Fruit fly (Drosophila melanogaster) whole organism, prepupa: Measurements from ENCODE around the gene CAHbeta.

Experiments used
- Blimp-1 ChIP-seq: fragments of 200-800 bp; sonication (Bioruptor generic); optimal IDR thresholded peaks from 3 replicates; lab custom pipeline; 2017; ENCODE audit warnings: missing biosample characterization, missing genetic modification characterization, mild to moderate bottlenecking, moderate library complexity, missing genetic modification reagents
- CG10631 ChIP-seq: fragments of 200-800 bp; sonication (Bioruptor generic); optimal IDR thresholded peaks from 2 replicates; lab custom pipeline; 2016; ENCODE audit warnings: missing biosample characterization, missing genetic modification characterization
- CG10669 ChIP-seq: fragments of 200-800 bp; sonication (Bioruptor generic); optimal IDR thresholded peaks from 3 replicates; lab custom pipeline; 2018; ENCODE audit warnings: missing biosample characterization, mild to moderate bottlenecking, missing genetic modification characterization, moderate library complexity
- CG11902 ChIP-seq: fragments of 200-800 bp; sonication (Bioruptor generic); optimal IDR thresholded peaks from 3 replicates; lab custom pipeline; 2016; ENCODE audit warnings: missing biosample characterization, missing genetic modification characterization
- CG15336 ChIP-seq: fragments of 200-800 bp; sonication (Bioruptor generic); IDR thresholded peaks from 2 replicates; pipeline ENCODE4 v1.3.6; 2022; ENCODE audit warnings: missing biosample characterization, missing genetic modification characterization
- CG1621 ChIP-seq: fragments of 200-800 bp; sonication (Bioruptor generic); optimal IDR thresholded peaks from 3 replicates; lab custom pipeline; 2018; ENCODE audit warnings: missing biosample characterization, mild to moderate bottlenecking, missing genetic modification characterization
- CG3032 ChIP-seq: fragments of 200-800 bp; optimal IDR thresholded peaks from 2 replicates; lab custom pipeline; 2019; ENCODE audit warnings: missing biosample characterization, mild to moderate bottlenecking, missing genetic modification characterization, moderate library complexity
- CG31627 ChIP-seq: fragments of 200-800 bp; sonication (Bioruptor generic); optimal IDR thresholded peaks from 3 replicates; lab custom pipeline; 2016; ENCODE audit warnings: missing biosample characterization, missing genetic modification characterization
- CG34406 ChIP-seq: fragments of 200-800 bp; sonication (Bioruptor generic); optimal IDR thresholded peaks from 3 replicates; lab custom pipeline; 2016; ENCODE audit warnings: missing biosample characterization, missing genetic modification characterization
- CG4318 ChIP-seq: fragments of 200-800 bp; sonication (Bioruptor generic); optimal IDR thresholded peaks from 3 replicates; lab custom pipeline; 2017; ENCODE audit warnings: missing biosample characterization, mild to moderate bottlenecking, missing genetic modification characterization
- CG6163 ChIP-seq: fragments of 200-800 bp; sonication (Bioruptor generic); IDR thresholded peaks from 3 replicates; pipeline ENCODE4 v1.3.6; 2022; ENCODE audit warnings: missing biosample characterization, missing genetic modification characterization
- CG6792 ChIP-seq: fragments of 200-800 bp; sonication (Bioruptor generic); optimal IDR thresholded peaks from 3 replicates; lab custom pipeline; 2016; ENCODE audit warnings: missing biosample characterization, missing genetic modification characterization
- CG6808 ChIP-seq: fragments of 200-800 bp; sonication (Bioruptor generic); optimal IDR thresholded peaks from 3 replicates; lab custom pipeline; 2017; ENCODE audit warnings: missing biosample characterization, missing genetic modification characterization, mild to moderate bottlenecking, moderate library complexity, missing genetic modification reagents
- CG6854 ChIP-seq: fragments of 200-800 bp; sonication (Bioruptor generic); optimal IDR thresholded peaks from 2 replicates; lab custom pipeline; 2017; ENCODE audit warnings: missing biosample characterization, mild to moderate bottlenecking, missing genetic modification characterization
- CG7368 ChIP-seq: fragments of 200-800 bp; sonication (Bioruptor generic); optimal IDR thresholded peaks from 3 replicates; lab custom pipeline; 2016; ENCODE audit warnings: missing biosample characterization, missing genetic modification characterization
- CG8119 ChIP-seq: fragments of 200-800 bp; sonication (Bioruptor generic); IDR thresholded peaks from 3 replicates; pipeline ENCODE4 v1.3.6; 2022; ENCODE audit warnings: missing biosample characterization, missing genetic modification characterization
- CG8632 ChIP-seq: fragments of 200-800 bp; sonication (Bioruptor generic); optimal IDR thresholded peaks from 3 replicates; lab custom pipeline; 2016; ENCODE audit warnings: missing biosample characterization, missing genetic modification characterization
- Eip75B ChIP-seq: fragments of 200-800 bp; sonication (Bioruptor generic); optimal IDR thresholded peaks from 3 replicates; lab custom pipeline; 2016; ENCODE audit warnings: missing biosample characterization, missing genetic modification characterization
- Eip93F ChIP-seq: fragments of 200-800 bp; sonication (Bioruptor generic); optimal IDR thresholded peaks from 2 replicates; lab custom pipeline; 2016; ENCODE audit warnings: missing biosample characterization, mild to moderate bottlenecking, missing genetic modification characterization
- Ets21C ChIP-seq: fragments of 200-800 bp; sonication (Bioruptor generic); optimal IDR thresholded peaks from 3 replicates; lab custom pipeline; 2016; ENCODE audit warnings: missing biosample characterization, missing genetic modification characterization
- Ets96B ChIP-seq: fragments of 200-800 bp; optimal IDR thresholded peaks from 2 replicates; lab custom pipeline; 2019; ENCODE audit warnings: missing biosample characterization, mild to moderate bottlenecking, missing genetic modification characterization, moderate library complexity
- Gug ChIP-seq: fragments of 200-800 bp; sonication (Bioruptor generic); IDR thresholded peaks from 2 replicates; pipeline ENCODE4 v1.3.6; 2022; ENCODE audit warnings: missing biosample characterization, missing genetic modification characterization
- Hr38 ChIP-seq: sonication (Bioruptor generic); optimal IDR thresholded peaks from 2 replicates; lab custom pipeline; 2016; ENCODE audit warnings: missing biosample characterization, missing genetic modification characterization
- Hr4 ChIP-seq: fragments of 200-800 bp; sonication (Bioruptor generic); optimal IDR thresholded peaks from 3 replicates; lab custom pipeline; 2016; ENCODE audit warnings: missing biosample characterization, missing genetic modification characterization
- Lpt ChIP-seq: fragments of 200-800 bp; sonication (Bioruptor generic); optimal IDR thresholded peaks from 3 replicates; lab custom pipeline; 2016; ENCODE audit warnings: missing biosample characterization, missing genetic modification characterization
- Met ChIP-seq: fragments of 200-800 bp; sonication (Bioruptor generic); optimal IDR thresholded peaks from 3 replicates; lab custom pipeline; 2016; ENCODE audit warnings: missing biosample characterization, missing genetic modification characterization
- Smox ChIP-seq: fragments of 200-800 bp; sonication (Bioruptor generic); optimal IDR thresholded peaks from 3 replicates; lab custom pipeline; 2016; ENCODE audit warnings: missing biosample characterization, missing genetic modification characterization
- Sox102F ChIP-seq: fragments of 200-800 bp; sonication (Bioruptor generic); optimal IDR thresholded peaks from 2 replicates; lab custom pipeline; 2016; ENCODE audit warnings: missing biosample characterization, mild to moderate bottlenecking, missing genetic modification characterization
- Sox15 ChIP-seq: fragments of 200-800 bp; sonication (Bioruptor generic); optimal IDR thresholded peaks from 3 replicates; lab custom pipeline; 2016; ENCODE audit warnings: missing biosample characterization, missing genetic modification characterization
- achi ChIP-seq: fragments of 200-800 bp; sonication (Bioruptor generic); optimal IDR thresholded peaks from 3 replicates; lab custom pipeline; 2016; ENCODE audit warnings: missing biosample characterization, missing genetic modification characterization
- acj6 ChIP-seq: fragments of 200-800 bp; sonication (Bioruptor generic); optimal IDR thresholded peaks from 3 replicates; lab custom pipeline; 2016; ENCODE audit warnings: missing biosample characterization, missing genetic modification characterization
- cyc ChIP-seq: fragments of 200-800 bp; sonication (Bioruptor generic); optimal IDR thresholded peaks from 3 replicates; lab custom pipeline; 2016; ENCODE audit warnings: missing biosample characterization, missing genetic modification characterization
- dac ChIP-seq: fragments of 200-800 bp; sonication (Bioruptor generic); optimal IDR thresholded peaks from 2 replicates; lab custom pipeline; 2017; ENCODE audit warnings: missing biosample characterization, mild to moderate bottlenecking, missing genetic modification characterization
- dsx ChIP-seq: fragments of 200-800 bp; optimal IDR thresholded peaks from 3 replicates; lab custom pipeline; 2019; ENCODE audit warnings: missing biosample characterization, mild to moderate bottlenecking, missing genetic modification characterization, moderate library complexity; ENCODE audit not compliant: poor library complexity, severe bottlenecking
- eg ChIP-seq: fragments of 200-800 bp; sonication (Bioruptor generic); IDR thresholded peaks from 3 replicates; pipeline ENCODE4 v1.3.6; 2022; ENCODE audit warnings: missing biosample characterization, missing genetic modification characterization
- esn ChIP-seq: fragments of 200-800 bp; sonication (Bioruptor generic); optimal IDR thresholded peaks from 2 replicates; lab custom pipeline; 2016; ENCODE audit warnings: missing biosample characterization, mild to moderate bottlenecking, missing genetic modification characterization, moderate library complexity
- fd85E ChIP-seq: fragments of 200-800 bp; sonication (Bioruptor generic); optimal IDR thresholded peaks from 3 replicates; lab custom pipeline; 2016; ENCODE audit warnings: missing biosample characterization, missing genetic modification characterization
- lz ChIP-seq: fragments of 200-800 bp; sonication (Bioruptor generic); optimal IDR thresholded peaks from 3 replicates; lab custom pipeline; 2016; ENCODE audit warnings: missing biosample characterization, missing genetic modification characterization
- salr ChIP-seq, 2 experiments: fragments of 200-800 bp; sonication (Bioruptor generic); optimal IDR thresholded peaks; 3 replicates each; lab custom pipeline; 2016 to 2018; ENCODE audit warnings: missing biosample characterization in 2 of 2, missing genetic modification characterization in 2 of 2, mild to moderate bottlenecking in 1 of 2
- spab ChIP-seq: fragments of 200-800 bp; sonication (Bioruptor generic); optimal IDR thresholded peaks from 2 replicates; lab custom pipeline; 2017; ENCODE audit warnings: missing biosample characterization, mild to moderate bottlenecking, missing genetic modification characterization, missing genetic modification reagents
- ss ChIP-seq, 2 experiments: fragments of 200-800 bp; sonication (Bioruptor generic); optimal IDR thresholded peaks; 2 replicates in 1 of 2; 3 replicates in 1 of 2; lab custom pipeline; 2017 to 2018; ENCODE audit warnings: mild to moderate bottlenecking in 2 of 2, missing biosample characterization in 2 of 2, missing genetic modification characterization in 2 of 2, moderate library complexity in 1 of 2
- svp ChIP-seq: fragments of 200-800 bp; sonication (Bioruptor generic); peaks from one replicate; lab custom pipeline; 2016; ENCODE audit warnings: missing biosample characterization, missing genetic modification characterization

The CAHbeta gene

dm6 chr3R:9030006-9030749 lies 49.5 kb downstream of the CAHbeta start:
- no peak for TF ChIP-seq Blimp-1 (GFP tag; lab: Kevin White, UChicago)
- no peak for TF ChIP-seq CG1621
- no peak for TF ChIP-seq CG34406
- TF ChIP-seq Eip75B (GFP tag; lab: Kevin White, UChicago): no peak
- TF ChIP-seq CG10669 (GFP tag; lab: Kevin White, UChicago): no peak
- TF ChIP-seq CG6792 (GFP tag; lab: Kevin White, UChicago): no peak
- TF ChIP-seq Sox15 (GFP tag; lab: Kevin White, UChicago): no peak
- no peak for TF ChIP-seq CG11902
- TF ChIP-seq CG7368: no peak
- TF ChIP-seq Eip93F (GFP tag; lab: Kevin White, UChicago): no peak
- TF ChIP-seq lz (GFP tag; lab: Kevin White, UChicago): no peak
- TF ChIP-seq CG3032 (tag; lab: Kevin White, UChicago): no peak
- TF ChIP-seq CG8632 (GFP tag; lab: Kevin White, UChicago): no peak
- TF ChIP-seq Met (GFP tag; lab: Kevin White, UChicago): no peak
- no peak for TF ChIP-seq achi

DNA sequence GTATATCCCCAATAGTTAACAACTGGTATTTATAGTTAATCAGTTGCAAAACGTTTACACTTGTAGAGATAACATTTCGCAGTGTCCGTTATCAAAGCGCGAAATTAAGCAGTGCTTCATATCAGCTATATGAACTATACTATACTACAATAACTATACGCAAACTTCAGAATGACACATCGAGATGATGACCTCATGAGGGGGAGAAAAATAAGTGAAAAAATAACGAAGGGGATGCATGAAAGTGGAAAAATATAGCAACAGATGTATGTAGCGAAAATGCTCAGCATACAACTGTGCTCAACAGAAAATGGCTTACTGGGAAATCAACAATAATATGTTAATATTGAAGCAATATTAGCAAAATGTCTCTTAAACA lies 50.1 kb downstream of the CAHbeta start:
- TF ChIP-seq Smox (GFP tag; lab: Kevin White, UChicago) (no peak), CG4318 (GFP tag; lab: Kevin White, UChicago) (no peak), Eip75B (GFP tag; lab: Kevin White, UChicago) (no peak), Hr4 (GFP tag; lab: Kevin White, UChicago) (peak; percentile 17), CG6854 (GFP tag; lab: Kevin White, UChicago) (no peak), CG8632 (GFP tag; lab: Kevin White, UChicago) (no peak), CG10631 (GFP tag; lab: Kevin White, UChicago) (no peak)

dm6 chr3R:9031797-9032418 lies 51.2 kb downstream of the CAHbeta start:
- TF ChIP-seq Blimp-1 (GFP tag; lab: Kevin White, UChicago) (peak; percentile 78), CG11902 (peak; percentile 96), CG6163 (peak; percentile 99), achi (peak; percentile 98), dsx (peak; percentile 97), CG1621 (peak; percentile 98), CG34406 (peak; percentile 97), Lpt (GFP tag; lab: Kevin White, UChicago) (peak; percentile 99), Ets21C (peak; percentile 94), ss (GFP tag; optimal IDR thresholded peaks at IDR 0.05; lab: Kevin White, UChicago) (peak; percentile 98 to 99), cyc (GFP tag; lab: Kevin White, UChicago) (peak; percentile 98), Sox15 (GFP tag; lab: Kevin White, UChicago) (peak; percentile 94), salr (GFP tag; optimal IDR thresholded peaks at IDR 0.05; lab: Kevin White, UChicago) (peak; percentile 97 to 99), acj6 (GFP tag; lab: Kevin White, UChicago) (peak; percentile 98), CG15336 (GFP tag; lab: Robert Waterston, UW) (peak; percentile 99), CG6792 (GFP tag; lab: Kevin White, UChicago) (peak; percentile 98), Smox (GFP tag; lab: Kevin White, UChicago) (peak; percentile 96), Hr4 (GFP tag; lab: Kevin White, UChicago) (peak; percentile 99), esn (GFP tag; lab: Kevin White, UChicago) (peak; percentile 98), spab (GFP tag; lab: Kevin White, UChicago) (peak; percentile 99), Gug (GFP tag; lab: Robert Waterston, UW) (peak; percentile 98), Eip93F (GFP tag; lab: Kevin White, UChicago) (peak; percentile 94), CG8119 (GFP tag; lab: Robert Waterston, UW) (peak; percentile 100), Sox102F (GFP tag; lab: Kevin White, UChicago) (peak; percentile 98), Ets96B (peak; percentile 99), lz (GFP tag; lab: Kevin White, UChicago) (peak; percentile 97), CG8632 (GFP tag; lab: Kevin White, UChicago) (peak; percentile 98), Eip75B (GFP tag; lab: Kevin White, UChicago) (peak; percentile 99), eg (peak; percentile 99), CG31627 (peak; percentile 97), fd85E (GFP tag; lab: Kevin White, UChicago) (peak; percentile 95), CG10631 (GFP tag; lab: Kevin White, UChicago) (peak; percentile 99), CG10669 (GFP tag; lab: Kevin White, UChicago) (peak; percentile 99), svp (GFP tag; lab: Kevin White, UChicago) (peak; percentile 99), CG6808 (GFP tag; lab: Kevin White, UChicago) (peak; percentile 98), CG4318 (GFP tag; lab: Kevin White, UChicago) (peak; percentile 98), dac (peak; percentile 99), Hr38 (peak; percentile 93)
